Worm (Caenorhabditis elegans) whole organism, L1 larva: ENCODE measurements around the gene zag-1.
A peak's percentile ranks its signal among the peaks of the same experiment; 100 is the strongest.

Source experiments
- C16A3.4 ChIP-seq: fragments of 150-350 bp; optimal IDR thresholded peaks from 2 replicates; lab custom pipeline; 2014; ENCODE audit warnings: missing biosample characterization, missing genetic modification characterization
- C34B4.2 ChIP-seq: sonication (generic microtip); optimal IDR thresholded peaks from 2 replicates; lab custom pipeline; 2017; ENCODE audit warnings: mild to moderate bottlenecking, missing genetic modification characterization, missing compliant biosample characterization
- Y116A8C.19 ChIP-seq: sonication (generic microtip); optimal IDR thresholded peaks from 2 replicates; lab custom pipeline; 2016; ENCODE audit warnings: missing compliant biosample characterization, missing genetic modification characterization, borderline replicate concordance
- blmp-1 ChIP-seq: fragments of 150-350 bp; optimal IDR thresholded peaks from 2 replicates; lab custom pipeline; 2014; ENCODE audit warnings: missing biosample characterization, missing genetic modification characterization
- ceh-82 ChIP-seq, 3 experiments: fragments of 150-350 bp in 1 of 3; sonication (generic microtip) in 2 of 3; optimal IDR thresholded peaks; 2 replicates each; lab custom pipeline; 2014 to 2017; ENCODE audit warnings: missing biosample characterization in 3 of 3, missing genetic modification characterization in 3 of 3
- ceh-88 ChIP-seq: fragments of 200-800 bp; sonication (Bioruptor generic); IDR thresholded peaks from 2 replicates; pipeline ENCODE4 v1.3.6; 2022; ENCODE audit warnings: missing genetic modification characterization, missing compliant biosample characterization
- ceh-90 ChIP-seq: sonication (generic microtip); optimal IDR thresholded peaks from 2 replicates; lab custom pipeline; 2016; ENCODE audit warnings: missing genetic modification characterization, missing compliant biosample characterization
- dpl-1 ChIP-seq, 3 experiments: fragments of 150-350 bp in 2 of 3; sonication (generic microtip) in 1 of 3; optimal IDR thresholded peaks; 2 replicates each; lab custom pipeline; 2014 to 2017; ENCODE audit warnings: missing biosample characterization in 3 of 3, missing genetic modification characterization in 3 of 3, missing genetic modification reagents in 3 of 3
- dsc-1 ChIP-seq: sonication (generic microtip); optimal IDR thresholded peaks from 2 replicates; lab custom pipeline; 2016; ENCODE audit warnings: mild to moderate bottlenecking, missing genetic modification characterization, missing compliant biosample characterization
- efl-1 ChIP-seq, 4 experiments: fragments of 150-350 bp; optimal IDR thresholded peaks in 3 of 4; peaks in 1 of 4; 1 replicate in 1 of 4; 2 replicates in 3 of 4; lab custom pipeline; 2014; ENCODE audit warnings: missing biosample characterization in 2 of 4, missing genetic modification characterization in 2 of 4, missing genetic modification reagents in 2 of 4
- efl-3 ChIP-seq: fragments of 200-800 bp; sonication (Bioruptor generic); optimal IDR thresholded peaks from 2 replicates; lab custom pipeline; 2018; ENCODE audit warnings: mild to moderate bottlenecking, missing genetic modification characterization, missing compliant biosample characterization
- egl-13 ChIP-seq: sonication (generic microtip); optimal IDR thresholded peaks from 2 replicates; lab custom pipeline; 2016; ENCODE audit warnings: missing genotype, missing genetic modification reagents, missing genetic modification characterization, missing compliant biosample characterization
- egl-27 ChIP-seq, 2 experiments: fragments of 150-350 bp in 1 of 2; sonication (generic microtip); optimal IDR thresholded peaks; 3 replicates each; lab custom pipeline; 2017 to 2018; ENCODE audit warnings: missing biosample characterization in 2 of 2, missing genetic modification characterization in 2 of 2, missing genetic modification reagents in 2 of 2
- elt-2 ChIP-seq: sonication (generic microtip); optimal IDR thresholded peaks from 2 replicates; lab custom pipeline; 2016; ENCODE audit warnings: missing genetic modification characterization, mild to moderate bottlenecking, inconsistent platforms, missing compliant biosample characterization, missing genetic modification reagents
- elt-3 ChIP-seq, 6 experiments: fragments of 150-350 bp in 1 of 6; sonication (generic microtip); optimal IDR thresholded peaks; 2 replicates each; lab custom pipeline; 2017 to 2018; ENCODE audit warnings: missing biosample characterization in 6 of 6, missing genetic modification characterization in 6 of 6, inconsistent platforms in 1 of 6
- ets-5 ChIP-seq: fragments of 200-800 bp; sonication (Bioruptor generic); IDR thresholded peaks from 2 replicates; pipeline ENCODE4 v1.3.6; 2022; ENCODE audit warnings: missing genetic modification characterization, missing compliant biosample characterization
- fkh-4 ChIP-seq: sonication (generic microtip); optimal IDR thresholded peaks from 2 replicates; lab custom pipeline; 2016; ENCODE audit warnings: missing compliant biosample characterization, missing genetic modification characterization, borderline replicate concordance
- fkh-8 ChIP-seq: sonication (generic microtip); optimal IDR thresholded peaks from 2 replicates; lab custom pipeline; 2016; ENCODE audit warnings: mild to moderate bottlenecking, missing genetic modification characterization, missing compliant biosample characterization
- hlh-17 ChIP-seq: fragments of 200-800 bp; sonication (Bioruptor generic); optimal IDR thresholded peaks from 2 replicates; lab custom pipeline; 2018; ENCODE audit warnings: missing genetic modification characterization, mild to moderate bottlenecking, missing compliant biosample characterization, moderate library complexity, borderline replicate concordance
- hlh-4 ChIP-seq: sonication (generic microtip); optimal IDR thresholded peaks from 2 replicates; lab custom pipeline; 2016; ENCODE audit warnings: mild to moderate bottlenecking, missing genetic modification characterization, missing compliant biosample characterization
- hpl-2 ChIP-seq: fragments of 150-350 bp; optimal IDR thresholded peaks from 2 replicates; lab custom pipeline; 2014; ENCODE audit warnings: missing biosample characterization, missing genetic modification reagents, missing genetic modification characterization
- irx-1 ChIP-seq: sonication (generic microtip); optimal IDR thresholded peaks from 2 replicates; lab custom pipeline; 2016; ENCODE audit warnings: missing genetic modification characterization, missing compliant biosample characterization
- isw-1 ChIP-seq: fragments of 200-800 bp; sonication (Bioruptor generic); IDR thresholded peaks from 2 replicates; pipeline ENCODE4 v1.3.6; 2022; ENCODE audit warnings: missing genetic modification characterization, missing compliant biosample characterization
- lin-13 ChIP-seq: fragments of 150-350 bp; optimal IDR thresholded peaks from 2 replicates; lab custom pipeline; 2014; ENCODE audit warnings: missing biosample characterization, missing genetic modification reagents, missing genetic modification characterization
- lin-15B ChIP-seq: fragments of 150-350 bp; sonication (generic microtip); optimal IDR thresholded peaks from 3 replicates; lab custom pipeline; 2014; ENCODE audit warnings: missing biosample characterization, missing genetic modification characterization
- lin-35 ChIP-seq, 2 experiments: fragments of 150-350 bp; optimal IDR thresholded peaks; 2 replicates each; lab custom pipeline; 2014; ENCODE audit warnings: missing biosample characterization in 2 of 2, missing genetic modification characterization in 2 of 2, missing genetic modification reagents in 2 of 2
- lsy-2 ChIP-seq, 2 experiments: fragments of 150-350 bp; optimal IDR thresholded peaks; 2 replicates each; lab custom pipeline; 2014; ENCODE audit warnings: missing biosample characterization in 2 of 2, missing genetic modification characterization in 2 of 2
- mef-2 ChIP-seq: fragments of 150-350 bp; optimal IDR thresholded peaks from 2 replicates; lab custom pipeline; 2014; ENCODE audit warnings: missing biosample characterization, missing genetic modification characterization
- nhr-11 ChIP-seq: fragments of 150-350 bp; optimal IDR thresholded peaks from 2 replicates; lab custom pipeline; 2014; ENCODE audit warnings: missing biosample characterization, missing genetic modification characterization
- nhr-12 ChIP-seq: sonication (generic microtip); optimal IDR thresholded peaks from 2 replicates; lab custom pipeline; 2017; ENCODE audit warnings: missing biosample characterization, missing genetic modification characterization
- nhr-20 ChIP-seq: sonication (generic microtip); optimal IDR thresholded peaks from 2 replicates; lab custom pipeline; 2016; ENCODE audit warnings: mild to moderate bottlenecking, missing genetic modification characterization, missing compliant biosample characterization
- nhr-237 ChIP-seq: fragments of 150-350 bp; optimal IDR thresholded peaks from 2 replicates; lab custom pipeline; 2014; ENCODE audit warnings: missing biosample characterization, missing genetic modification characterization
- nhr-76 ChIP-seq: sonication (generic microtip); optimal IDR thresholded peaks from 2 replicates; lab custom pipeline; 2017; ENCODE audit warnings: missing biosample characterization, missing genetic modification characterization
- nhr-77 ChIP-seq: fragments of 150-350 bp; optimal IDR thresholded peaks from 2 replicates; lab custom pipeline; 2014; ENCODE audit warnings: missing biosample characterization, missing genetic modification characterization
- nhr-84 ChIP-seq: sonication (generic microtip); optimal IDR thresholded peaks from 2 replicates; lab custom pipeline; 2017; ENCODE audit warnings: missing biosample characterization, missing genetic modification characterization
- pax-3 ChIP-seq: fragments of 200-800 bp; sonication (Bioruptor generic); optimal IDR thresholded peaks from 2 replicates; lab custom pipeline; 2018; ENCODE audit warnings: mild to moderate bottlenecking, missing genetic modification characterization, moderate library complexity, missing compliant biosample characterization
- pqm-1 ChIP-seq: sonication (generic microtip); optimal IDR thresholded peaks from 3 replicates; lab custom pipeline; 2017; ENCODE audit warnings: missing biosample characterization, missing genetic modification characterization
- snu-23 ChIP-seq: sonication (generic microtip); optimal IDR thresholded peaks from 2 replicates; lab custom pipeline; 2016; ENCODE audit warnings: missing genetic modification characterization, missing compliant biosample characterization
- sox-4 ChIP-seq: sonication (generic microtip); optimal IDR thresholded peaks from 2 replicates; lab custom pipeline; 2016; ENCODE audit warnings: missing genetic modification characterization, missing compliant biosample characterization
- tbx-2 ChIP-seq: sonication (generic microtip); optimal IDR thresholded peaks from 2 replicates; lab custom pipeline; 2016; ENCODE audit warnings: missing genetic modification characterization, missing compliant biosample characterization
- unc-62 ChIP-seq: fragments of 150-350 bp; optimal IDR thresholded peaks from 2 replicates; lab custom pipeline; 2014; ENCODE audit warnings: missing biosample characterization, missing genetic modification reagents, missing genetic modification characterization
- unc-86 ChIP-seq: sonication (generic microtip); optimal IDR thresholded peaks from 2 replicates; lab custom pipeline; 2016; ENCODE audit warnings: missing genetic modification characterization, missing compliant biosample characterization
- vab-15 ChIP-seq: sonication (generic microtip); optimal IDR thresholded peaks from 2 replicates; lab custom pipeline; 2017; ENCODE audit warnings: missing genotype, mild to moderate bottlenecking, missing genetic modification characterization, missing compliant biosample characterization
- xbp-1 ChIP-seq: sonication (generic microtip); optimal IDR thresholded peaks from 2 replicates; lab custom pipeline; 2016; ENCODE audit warnings: missing genetic modification characterization, missing compliant biosample characterization
- zip-4 ChIP-seq: fragments of 200-800 bp; sonication (Bioruptor generic); optimal IDR thresholded peaks from 2 replicates; lab custom pipeline; 2018; ENCODE audit warnings: mild to moderate bottlenecking, missing genetic modification characterization, moderate library complexity, missing compliant biosample characterization
- ztf-11 ChIP-seq, 2 experiments: sonication (generic microtip); optimal IDR thresholded peaks; 2 replicates each; lab custom pipeline; 2016 to 2017; ENCODE audit warnings: missing genetic modification characterization in 2 of 2, missing biosample characterization in 1 of 2, missing compliant biosample characterization in 1 of 2

zag-1 gene

DNA sequence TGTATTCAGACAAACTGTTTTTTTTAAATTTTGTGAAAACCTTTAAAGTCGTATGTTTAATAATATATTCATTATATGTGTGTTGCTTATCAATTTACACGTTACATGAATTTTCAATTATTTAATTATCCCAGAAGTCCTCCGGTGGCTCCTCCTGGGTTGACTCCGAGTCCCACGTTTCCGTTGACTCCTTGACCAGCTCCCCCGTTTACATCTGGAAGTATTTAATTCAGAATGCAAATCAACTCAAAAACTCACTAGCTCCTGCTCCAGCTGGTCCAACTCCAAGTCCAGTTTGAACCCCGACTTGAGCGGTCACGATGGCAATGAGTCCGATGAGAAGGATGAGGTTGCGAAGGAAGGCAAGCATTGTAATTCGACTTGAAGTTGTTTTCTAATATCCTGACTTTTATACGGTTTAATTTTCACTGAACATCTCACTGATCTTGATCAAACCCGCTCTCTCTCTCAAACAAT lies 38.4 kb downstream of the zag-1 start, which contains the start of gene F56D6.8:
F56D6.8 (minus strand) TSS at position 427 of the 477 bp plus-strand sequence.
- no peak for TF ChIP-seq dpl-1 (GFP tag; optimal IDR thresholded peaks at IDR 0.05; lab: Kevin White, UChicago)
- no peak for TF ChIP-seq ceh-90
- TF ChIP-seq nhr-237: no peak
- TF ChIP-seq lin-35 (GFP tag; optimal IDR thresholded peaks at IDR 0.05; lab: Kevin White, UChicago): no peak
- TF ChIP-seq fkh-4: peak; percentile 45
- TF ChIP-seq unc-62 (GFP tag; lab: Kevin White, UChicago): no peak
- no peak for TF ChIP-seq nhr-11 (tag; lab: Kevin White, UChicago)
- no peak for TF ChIP-seq hlh-17
- no peak for TF ChIP-seq efl-1 (optimal IDR thresholded peaks at IDR 0.05; lab: Kevin White, UChicago)
- TF ChIP-seq efl-1 (GFP tag; optimal IDR thresholded peaks at IDR 0.05 in 1 of 2; lab: Kevin White, UChicago): peak in 1 of 2 experiments; percentile 67
- TF ChIP-seq lin-13 (GFP tag; lab: Kevin White, UChicago): no peak
- no peak for TF ChIP-seq ceh-88 (GFP tag; lab: Robert Waterston, UW)
- peak; percentile 75 for TF ChIP-seq dsc-1
- TF ChIP-seq elt-2 (tag; lab: Kevin White, UChicago): no peak

- TF ChIP-seq blmp-1 (tag; lab: Kevin White, UChicago): peak; percentile 40
- no peak for TF ChIP-seq dsc-1
- TF ChIP-seq snu-23 (GFP tag; lab: Kevin White, UChicago): no peak
These were observed 39.1 kb downstream of the zag-1 start, which contains the start of gene dct-8 for ce11 chrIV:3894770-3895169. dct-8 (plus strand) TSS chrIV:3895070.

DNA sequence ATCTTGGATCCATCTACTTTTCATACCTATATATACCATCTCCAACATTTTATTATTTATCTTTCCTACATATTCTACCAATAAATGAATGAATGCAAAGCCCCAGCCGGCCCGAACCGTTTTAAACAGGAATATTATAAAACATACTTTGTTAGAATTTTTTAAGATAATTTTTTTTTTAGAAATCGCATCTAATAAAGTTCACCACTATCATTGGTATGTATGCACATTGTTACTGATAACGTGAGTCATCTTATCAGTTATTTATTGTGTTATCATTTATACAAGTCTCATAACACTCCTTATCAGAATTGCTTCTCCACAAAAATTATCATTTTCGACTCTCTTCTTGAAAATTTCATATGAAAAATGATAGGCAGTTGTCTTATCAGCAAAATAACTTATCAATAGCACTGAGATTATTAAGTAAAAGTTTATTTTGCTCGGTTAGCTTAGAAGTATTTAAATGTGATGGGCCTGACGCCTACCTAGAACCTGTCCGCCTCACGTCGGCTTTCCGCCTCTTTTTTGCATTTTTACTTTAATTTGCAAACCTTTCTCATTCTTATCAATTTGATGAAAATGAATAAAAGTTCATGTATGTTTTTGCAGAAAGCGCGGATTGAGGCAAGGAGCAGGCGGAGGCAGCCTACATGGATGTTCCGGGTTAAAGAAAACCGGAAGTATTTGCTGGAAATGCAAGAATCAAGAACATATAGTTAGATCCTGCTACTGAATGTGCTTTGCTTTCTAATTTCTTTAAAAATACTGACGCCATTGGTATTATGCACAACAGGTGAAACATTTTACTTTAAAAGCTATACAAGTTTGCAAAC lies 44.3 kb downstream of the zag-1 start, which contains the start of gene srz-62:
srz-62 (plus strand) TSS at position 786 of the 836 bp plus-strand sequence.
- TF ChIP-seq sox-4 (tag; lab: Kevin White, UChicago): no peak
- TF ChIP-seq nhr-76 (tag; lab: Kevin White, UChicago): no peak
- TF ChIP-seq mef-2 (tag; lab: Kevin White, UChicago): no peak
- no peak for TF ChIP-seq isw-1 (GFP tag; lab: Robert Waterston, UW)
- no peak for TF ChIP-seq snu-23 (GFP tag; lab: Kevin White, UChicago)
- TF ChIP-seq dpl-1 (GFP tag; optimal IDR thresholded peaks at IDR 0.05; lab: Kevin White, UChicago): no peak
- TF ChIP-seq C16A3.4 (tag; lab: Kevin White, UChicago): no peak
- no peak for TF ChIP-seq elt-3 (tag; optimal IDR thresholded peaks at IDR 0.05; lab: Kevin White, UChicago)
- TF ChIP-seq Y116A8C.19 (tag; lab: Kevin White, UChicago): no peak
- no peak for TF ChIP-seq blmp-1 (tag; lab: Kevin White, UChicago)
- no peak for TF ChIP-seq ets-5 (GFP tag; lab: Robert Waterston, UW)
- no peak for TF ChIP-seq C34B4.2
- TF ChIP-seq fkh-8 (tag; lab: Kevin White, UChicago): no peak
- peak; percentile 43 for TF ChIP-seq egl-13 (tag; lab: Kevin White, UChicago)
- TF ChIP-seq nhr-77: no peak
- TF ChIP-seq egl-27 (tag; optimal IDR thresholded peaks at IDR 0.05; lab: Kevin White, UChicago): peak in 1 of 2 experiments; percentile 23
- TF ChIP-seq lin-15B (tag; lab: Kevin White, UChicago): no peak
- no peak for TF ChIP-seq xbp-1 (tag; lab: Kevin White, UChicago)
- no peak for TF ChIP-seq unc-86 (tag; lab: Kevin White, UChicago)
- TF ChIP-seq lin-35 (GFP tag; optimal IDR thresholded peaks at IDR 0.05; lab: Kevin White, UChicago): peak in 1 of 2 experiments; percentile 56
- TF ChIP-seq vab-15 (tag; lab: Kevin White, UChicago): no peak
- TF ChIP-seq efl-1 (optimal IDR thresholded peaks at IDR 0.05; lab: Kevin White, UChicago): no peak
- peak in 1 of 2 experiments; percentile 78 for TF ChIP-seq efl-1 (GFP tag; optimal IDR thresholded peaks at IDR 0.05 in 1 of 2; lab: Kevin White, UChicago)
- no peak for TF ChIP-seq irx-1 (tag; lab: Kevin White, UChicago)
- peak; percentile 100 for TF ChIP-seq pqm-1 (tag; lab: Kevin White, UChicago)
- no peak for TF ChIP-seq hlh-4
- TF ChIP-seq ztf-11 (tag; optimal IDR thresholded peaks at IDR 0.05; lab: Kevin White, UChicago): no peak
- TF ChIP-seq ceh-82 (tag; optimal IDR thresholded peaks at IDR 0.05; lab: Kevin White, UChicago): no peak
- TF ChIP-seq tbx-2 (tag; lab: Kevin White, UChicago): no peak
- no peak for TF ChIP-seq nhr-12 (tag; lab: Kevin White, UChicago)
- no peak for TF ChIP-seq zip-4 (GFP tag; lab: Kevin White, UChicago)
- peak; percentile 32 for TF ChIP-seq nhr-20 (tag; lab: Kevin White, UChicago)
- peak; percentile 5 for TF ChIP-seq hpl-2 (GFP tag; lab: Kevin White, UChicago)
- TF ChIP-seq efl-3 (GFP tag; lab: Kevin White, UChicago): no peak
- TF ChIP-seq nhr-84: no peak
- peak; percentile 68 for TF ChIP-seq pax-3
- TF ChIP-seq lsy-2 (tag; optimal IDR thresholded peaks at IDR 0.05; lab: Kevin White, UChicago): peak in 1 of 2 experiments; percentile 61
